Worm (Caenorhabditis elegans): Measurements from ENCODE around the gene C50B6.9.

C50B6.9 gene

DNA sequence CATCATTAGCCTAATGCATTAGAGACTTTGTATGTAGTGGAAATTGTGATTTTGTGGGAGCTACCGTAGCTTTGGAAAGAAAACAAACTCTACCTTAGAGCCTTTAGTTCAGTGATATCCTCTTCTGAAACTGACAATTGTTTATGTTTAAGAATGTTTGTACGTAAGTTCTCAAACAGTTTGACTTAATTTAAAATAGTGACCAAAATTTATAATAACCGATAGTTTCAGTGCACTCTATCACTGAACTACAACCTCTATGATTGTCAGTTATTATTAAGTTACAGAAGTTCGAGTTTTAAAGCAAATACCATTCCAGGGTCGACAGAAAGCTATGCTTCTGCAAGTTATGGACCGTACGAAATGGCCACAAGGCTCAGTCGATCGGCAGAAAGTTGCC, 27.6 kb upstream of the C50B6.9 start, which contains the start of gene C50B6.1 (continued):
- TF ChIP-seq nhr-20 (tag; optimal IDR thresholded peaks at IDR 0.05): no peak

DNA sequence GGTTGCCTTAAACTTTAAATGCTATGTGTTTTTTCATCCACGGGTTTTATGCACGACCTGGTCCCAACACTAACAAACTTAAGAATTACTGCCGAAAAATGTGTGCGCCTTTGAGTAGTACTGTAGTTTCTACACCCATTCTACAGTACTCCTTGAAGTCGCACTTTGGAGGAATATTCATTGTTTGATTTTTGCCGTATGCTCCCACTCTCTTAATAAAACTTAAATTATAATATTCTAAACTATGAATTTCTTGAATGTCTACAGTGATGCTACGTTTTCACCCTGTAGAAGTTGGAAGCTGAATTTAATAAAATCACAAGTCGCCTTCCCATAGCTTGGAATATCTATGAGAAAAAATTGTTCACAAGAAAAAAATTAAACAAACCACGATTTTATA, 26.4 kb upstream of the C50B6.9 start:
- TF ChIP-seq nhr-84 (tag; optimal IDR thresholded peaks at IDR 0.05): no peak
- no peak for TF ChIP-seq isw-1 (GFP tag; IDR thresholded peaks at IDR 0.05)
- no peak for TF ChIP-seq aly-2 (tag; optimal IDR thresholded peaks at IDR 0.05)
- TF ChIP-seq pqm-1 (tag; optimal IDR thresholded peaks at IDR 0.05): no peak
- no peak for TF ChIP-seq efl-3 (GFP tag; optimal IDR thresholded peaks at IDR 0.05)
- TF ChIP-seq sox-4 (tag; optimal IDR thresholded peaks at IDR 0.05): no peak
- TF ChIP-seq lir-3 (tag; optimal IDR thresholded peaks at IDR 0.05; ENCODE audit: poor library complexity): no peak
- TF ChIP-seq lin-14 (GFP tag; optimal IDR thresholded peaks at IDR 0.05): no peak
- no peak for TF ChIP-seq fkh-10 (GFP tag; optimal IDR thresholded peaks at IDR 0.05)
- no peak for TF ChIP-seq nhr-11 (tag; optimal IDR thresholded peaks at IDR 0.05)
- no peak for TF ChIP-seq swsn-7 (tag; optimal IDR thresholded peaks at IDR 0.05)
- no peak for TF ChIP-seq egl-13 (tag; optimal IDR thresholded peaks at IDR 0.05)

DNA sequence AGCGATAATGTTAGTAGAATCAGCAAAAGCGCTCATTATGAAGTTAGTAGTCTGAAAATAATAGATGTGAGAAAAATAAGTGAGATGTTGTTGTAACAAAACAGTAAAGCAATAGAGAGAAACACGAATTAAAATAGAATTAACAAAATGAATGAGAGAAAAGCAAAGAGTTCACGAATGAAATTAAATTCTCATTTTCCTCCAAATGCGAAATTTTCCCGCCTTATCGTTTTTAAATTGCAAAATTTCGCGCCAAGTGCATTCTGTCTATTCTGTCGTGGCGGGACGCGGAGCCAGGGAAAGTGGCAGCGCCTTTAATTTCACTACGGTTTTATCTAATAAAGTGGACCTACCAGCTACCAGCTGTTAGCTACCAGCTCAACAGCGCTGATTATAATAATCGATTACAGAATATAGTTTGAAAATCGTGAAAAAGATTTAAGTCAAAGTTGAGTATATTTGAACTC, 23.9 kb upstream of the C50B6.9 start, which contains the start of gene nasp-2:
Gene nasp-2, minus strand, starts transcription at position 51 of the 467 bp plus-strand sequence.
- TF ChIP-seq rnt-1 (tag; optimal IDR thresholded peaks at IDR 0.05) (peak; percentile 45), ztf-11 (tag; optimal IDR thresholded peaks at IDR 0.05) (no peak), swsn-7 (tag; optimal IDR thresholded peaks at IDR 0.05) (no peak), F16B12.6 (tag; optimal IDR thresholded peaks at IDR 0.05) (no peak), C16A3.4 (tag; optimal IDR thresholded peaks at IDR 0.05) (peak; percentile 47), snpc-4 (tag; optimal IDR thresholded peaks at IDR 0.05) (no peak), blmp-1 (tag; optimal IDR thresholded peaks at IDR 0.05) (peak; percentile 5), pqm-1 (tag; optimal IDR thresholded peaks at IDR 0.05) (no peak), unc-62 (GFP tag; optimal IDR thresholded peaks at IDR 0.05) (no peak), lsy-2 (tag; optimal IDR thresholded peaks at IDR 0.05) (peak in 1 of 2 experiments; percentile 38), nhr-84 (tag; optimal IDR thresholded peaks at IDR 0.05) (no peak), ets-5 (GFP tag; IDR thresholded peaks at IDR 0.05) (no peak), lin-35 (GFP tag; optimal IDR thresholded peaks at IDR 0.05) (peak; percentile 71 to 90), efl-1 (optimal IDR thresholded peaks at IDR 0.05) (peak; percentile 81 to 88), efl-1 (GFP tag; optimal IDR thresholded peaks at IDR 0.05 in 1 of 2) (peak; percentile 79 to 97), dpl-1 (GFP tag; optimal IDR thresholded peaks at IDR 0.05) (peak; percentile 72 to 90 (median 85)), snu-23 (GFP tag; optimal IDR thresholded peaks at IDR 0.05) (peak; percentile 2), mep-1 (tag; optimal IDR thresholded peaks at IDR 0.05) (no peak), nhr-77 (tag; optimal IDR thresholded peaks at IDR 0.05) (no peak), grh-1 (GFP tag; IDR thresholded peaks at IDR 0.05) (no peak)

DNA sequence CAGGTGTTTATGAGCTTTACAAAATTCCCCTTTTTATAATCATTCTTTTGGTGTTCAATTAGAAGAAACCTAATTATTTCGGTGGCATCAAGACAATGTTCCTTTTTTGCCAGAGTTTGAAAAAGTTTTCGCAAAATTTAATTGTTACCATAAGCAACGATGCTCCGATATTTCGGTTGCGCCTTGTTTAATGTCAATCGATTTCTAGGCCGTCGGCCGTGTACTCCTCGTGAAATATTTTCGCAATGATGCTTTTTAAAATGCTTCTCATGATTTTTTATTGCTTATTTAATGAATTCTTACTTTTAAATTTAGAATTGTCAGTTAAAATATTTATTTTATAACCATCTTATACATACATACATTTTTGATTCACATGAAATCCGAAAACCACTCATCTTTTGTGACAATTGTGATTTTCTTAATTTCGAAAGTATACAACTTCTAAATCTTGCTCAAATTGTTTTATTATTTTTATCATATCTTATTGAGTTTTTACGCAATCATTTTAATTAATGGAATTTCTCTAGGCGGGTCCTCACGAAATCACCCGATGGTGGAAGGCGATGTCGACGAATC, 23.0 kb upstream of the C50B6.9 start, which contains the start of gene C50B6.3:
Gene C50B6.3, plus strand, starts transcription at position 529 of the 579 bp plus-strand sequence.
- TF ChIP-seq aha-1 (tag; optimal IDR thresholded peaks at IDR 0.05) (no peak), nhr-12 (tag; optimal IDR thresholded peaks at IDR 0.05) (no peak), zip-4 (GFP tag; optimal IDR thresholded peaks at IDR 0.05) (peak; percentile 66), nhr-19 (GFP tag; conservative IDR thresholded peaks at IDR 0.05) (peak; percentile 93), nhr-47 (tag; optimal IDR thresholded peaks at IDR 0.05) (peak; percentile 93), ztf-11 (tag; optimal IDR thresholded peaks at IDR 0.05) (peak in 1 of 2 experiments; percentile 97), fos-1 (tag; optimal IDR thresholded peaks at IDR 0.05) (peak; percentile 74), unc-30 (tag; optimal IDR thresholded peaks at IDR 0.05) (no peak), lin-15B (tag; optimal IDR thresholded peaks at IDR 0.05) (peak; percentile 87), blmp-1 (tag; optimal IDR thresholded peaks at IDR 0.05) (peak; percentile 71), isw-1 (GFP tag; IDR thresholded peaks at IDR 0.05) (peak; percentile 85), nhr-76 (tag; optimal IDR thresholded peaks at IDR 0.05) (no peak), dpl-1 (GFP tag; optimal IDR thresholded peaks at IDR 0.05) (peak; percentile 76 to 92 (median 85)), elt-3 (tag; optimal IDR thresholded peaks at IDR 0.05) (peak in 2 of 6 experiments; percentile 76 to 82), lin-13 (GFP tag; optimal IDR thresholded peaks at IDR 0.05) (peak; percentile 79), irx-1 (tag; optimal IDR thresholded peaks at IDR 0.05) (peak; percentile 91), ceh-63 (GFP tag; optimal IDR thresholded peaks at IDR 0.05) (peak; percentile 69), egl-27 (tag; optimal IDR thresholded peaks at IDR 0.05) (no peak), C16A3.4 (tag; optimal IDR thresholded peaks at IDR 0.05) (peak; percentile 83), fkh-10 (GFP tag; optimal IDR thresholded peaks at IDR 0.05) (peak; percentile 23), rnt-1 (tag; optimal IDR thresholded peaks at IDR 0.05) (peak; percentile 99), nhr-85 (tag) (peak; percentile 95), sox-4 (tag; optimal IDR thresholded peaks at IDR 0.05) (peak; percentile 94), lin-35 (GFP tag; optimal IDR thresholded peaks at IDR 0.05) (peak; percentile 85 to 86), pag-3 (tag; optimal IDR thresholded peaks at IDR 0.05; ENCODE audit: borderline replicate concordance, insufficient read depth) (no peak)

Data from whole organism, L1 larva.